Worm (Caenorhabditis elegans) whole organism, late embryonic: ENCODE measurements around the gene nlp-59.
A peak's percentile ranks its signal among the peaks of the same experiment; 100 is the strongest.

ENCODE experiments used
- C38D4.7 ChIP-seq: fragments of 200-800 bp; sonication (Bioruptor generic); optimal IDR thresholded peaks from 2 replicates; lab custom pipeline; 2018; ENCODE audit warnings: mild to moderate bottlenecking, missing genetic modification characterization, moderate library complexity, missing compliant biosample characterization
- K09A11.1 ChIP-seq: sonication (generic microtip); optimal IDR thresholded peaks from 2 replicates; lab custom pipeline; 2017; ENCODE audit warnings: antibody characterized with exemption, mild to moderate bottlenecking, missing genetic modification characterization, missing compliant biosample characterization; ENCODE audit not compliant: insufficient read depth
- Y22D7AL.16 ChIP-seq: sonication (generic microtip); optimal IDR thresholded peaks from 2 replicates; lab custom pipeline; 2016; ENCODE audit warnings: missing genetic modification characterization, missing compliant biosample characterization
- ahr-1 ChIP-seq: sonication (generic microtip); optimal IDR thresholded peaks from 2 replicates; lab custom pipeline; 2016; ENCODE audit warnings: missing genetic modification characterization, missing compliant biosample characterization
- ceh-14 ChIP-seq: sonication (generic microtip); optimal IDR thresholded peaks from 2 replicates; lab custom pipeline; 2016; ENCODE audit warnings: missing genotype, missing genetic modification characterization, missing compliant biosample characterization
- ceh-19 ChIP-seq: fragments of 200-800 bp; sonication (Bioruptor generic); optimal IDR thresholded peaks from 2 replicates; lab custom pipeline; 2018; ENCODE audit warnings: mild to moderate bottlenecking, missing genetic modification characterization, missing compliant biosample characterization
- ceh-30 ChIP-seq: fragments of 150-350 bp; optimal IDR thresholded peaks from 2 replicates; lab custom pipeline; 2014; ENCODE audit warnings: missing biosample characterization, missing genetic modification characterization
- ceh-31 ChIP-seq: sonication (generic microtip); optimal IDR thresholded peaks from 2 replicates; lab custom pipeline; 2016; ENCODE audit warnings: missing genetic modification characterization, missing compliant biosample characterization
- ceh-34 ChIP-seq: sonication (generic microtip); optimal IDR thresholded peaks from 2 replicates; lab custom pipeline; 2016; ENCODE audit warnings: mild to moderate bottlenecking, missing genetic modification characterization, missing compliant biosample characterization
- ceh-45 ChIP-seq: fragments of 200-800 bp; sonication (Bioruptor generic); IDR thresholded peaks from 2 replicates; pipeline ENCODE4 v1.3.6; 2022; ENCODE audit warnings: missing genetic modification reagents, missing genetic modification characterization, missing compliant biosample characterization
- ceh-48 ChIP-seq: sonication (generic microtip); optimal IDR thresholded peaks from 2 replicates; lab custom pipeline; 2016; ENCODE audit warnings: missing genetic modification characterization, inconsistent platforms, missing compliant biosample characterization
- ceh-6 ChIP-seq: fragments of 200-800 bp; sonication (Bioruptor generic); optimal IDR thresholded peaks from 2 replicates; lab custom pipeline; 2018; ENCODE audit warnings: mild to moderate bottlenecking, missing genetic modification characterization, missing compliant biosample characterization
- ceh-9 ChIP-seq: sonication (generic microtip); optimal IDR thresholded peaks from 2 replicates; lab custom pipeline; 2016; ENCODE audit warnings: mild to moderate bottlenecking, missing genetic modification characterization, inconsistent platforms, missing compliant biosample characterization
- che-1 ChIP-seq: sonication (generic microtip); optimal IDR thresholded peaks from 2 replicates; lab custom pipeline; 2016; ENCODE audit warnings: mild to moderate bottlenecking, missing genetic modification characterization, missing compliant biosample characterization
- dmd-4 ChIP-seq: sonication (generic microtip); optimal IDR thresholded peaks from 2 replicates; lab custom pipeline; 2016; ENCODE audit warnings: borderline replicate concordance, missing genetic modification characterization, missing compliant biosample characterization
- dve-1 ChIP-seq: sonication (generic microtip); optimal IDR thresholded peaks from 2 replicates; lab custom pipeline; 2017; ENCODE audit warnings: antibody characterized with exemption, mild to moderate bottlenecking, missing genetic modification characterization, missing compliant biosample characterization
- elt-2 ChIP-seq: sonication (generic microtip); optimal IDR thresholded peaks from 2 replicates; lab custom pipeline; 2016; ENCODE audit warnings: missing genetic modification reagents, missing genetic modification characterization, missing compliant biosample characterization
- ets-4 ChIP-seq: sonication (generic microtip); optimal IDR thresholded peaks from 2 replicates; lab custom pipeline; 2016; ENCODE audit warnings: missing genetic modification characterization, missing compliant biosample characterization
- fax-1 ChIP-seq: sonication (generic microtip); optimal IDR thresholded peaks from 2 replicates; lab custom pipeline; 2016; ENCODE audit warnings: missing genotype, missing genetic modification characterization, missing compliant biosample characterization
- fkh-6 ChIP-seq: sonication (generic microtip); optimal IDR thresholded peaks from 2 replicates; lab custom pipeline; 2016; ENCODE audit warnings: missing genetic modification characterization, missing compliant biosample characterization
- gmeb-2 ChIP-seq: sonication (generic microtip); optimal IDR thresholded peaks from 2 replicates; lab custom pipeline; 2016; ENCODE audit warnings: missing genetic modification characterization, inconsistent platforms, missing compliant biosample characterization
- hlh-13 ChIP-seq: fragments of 200-800 bp; sonication (Bioruptor generic); optimal IDR thresholded peaks from 2 replicates; lab custom pipeline; 2018; ENCODE audit warnings: mild to moderate bottlenecking, missing genetic modification characterization, missing compliant biosample characterization
- hlh-15 ChIP-seq: sonication (generic microtip); optimal IDR thresholded peaks from 2 replicates; lab custom pipeline; 2016; ENCODE audit warnings: missing genetic modification characterization, missing compliant biosample characterization
- hlh-6 ChIP-seq: sonication (generic microtip); optimal IDR thresholded peaks from 2 replicates; lab custom pipeline; 2016; ENCODE audit warnings: missing genotype, missing genetic modification characterization, missing compliant biosample characterization
- hlh-8 ChIP-seq: sonication (generic microtip); optimal IDR thresholded peaks from 2 replicates; lab custom pipeline; 2016; ENCODE audit warnings: missing genotype, missing genetic modification characterization, missing compliant biosample characterization
- madf-2 ChIP-seq: sonication (generic microtip); optimal IDR thresholded peaks from 2 replicates; lab custom pipeline; 2017; ENCODE audit warnings: missing genetic modification characterization, missing compliant biosample characterization
- nfya-1 ChIP-seq: sonication (generic microtip); optimal IDR thresholded peaks from 2 replicates; lab custom pipeline; 2017; ENCODE audit warnings: missing genetic modification characterization, mild to moderate bottlenecking, missing compliant biosample characterization, antibody characterized with exemption, moderate library complexity
- nhr-232 ChIP-seq: sonication (generic microtip); optimal IDR thresholded peaks from 2 replicates; lab custom pipeline; 2016; ENCODE audit warnings: missing genetic modification characterization, missing compliant biosample characterization
- pat-9 ChIP-seq: fragments of 200-800 bp; sonication (Bioruptor generic); optimal IDR thresholded peaks from 2 replicates; lab custom pipeline; 2018; ENCODE audit warnings: mild to moderate bottlenecking, missing genetic modification characterization, moderate library complexity, missing compliant biosample characterization
- pax-1 ChIP-seq: fragments of 150-350 bp; optimal IDR thresholded peaks from 2 replicates; lab custom pipeline; 2014; ENCODE audit warnings: missing biosample characterization, missing genetic modification characterization
- pha-4 ChIP-seq: fragments of 150-350 bp; optimal IDR thresholded peaks from 2 replicates; lab custom pipeline; 2018; ENCODE audit warnings: missing biosample characterization, missing genetic modification reagents, missing genetic modification characterization
- pros-1 ChIP-seq: fragments of 150-350 bp; optimal IDR thresholded peaks from 2 replicates; lab custom pipeline; 2014; ENCODE audit warnings: missing biosample characterization, missing genetic modification reagents, missing genetic modification characterization
- ref-2 ChIP-seq: sonication (generic microtip); optimal IDR thresholded peaks from 2 replicates; lab custom pipeline; 2016; ENCODE audit warnings: missing genetic modification characterization, missing compliant biosample characterization
- rnt-1 ChIP-seq: sonication (generic microtip); optimal IDR thresholded peaks from 2 replicates; lab custom pipeline; 2016; ENCODE audit warnings: missing genetic modification characterization, missing compliant biosample characterization
- sdc-2 ChIP-seq: sonication (generic microtip); optimal IDR thresholded peaks from 2 replicates; lab custom pipeline; 2016; ENCODE audit warnings: missing genotype, missing genetic modification characterization, missing compliant biosample characterization
- unc-42 ChIP-seq: sonication (generic microtip); optimal IDR thresholded peaks from 2 replicates; lab custom pipeline; 2016; ENCODE audit warnings: missing genotype, missing genetic modification characterization, missing compliant biosample characterization
- unc-86 ChIP-seq: sonication (generic microtip); optimal IDR thresholded peaks from 2 replicates; lab custom pipeline; 2016; ENCODE audit warnings: missing genetic modification characterization, missing compliant biosample characterization
- zip-5 ChIP-seq: sonication (generic microtip); optimal IDR thresholded peaks from 2 replicates; lab custom pipeline; 2016; ENCODE audit warnings: missing genetic modification characterization, missing compliant biosample characterization

nlp-59 gene

ce11 chrV:14979937-14980336, 8.7 kb downstream of the nlp-59 start, which contains the start of gene xbx-1:
Gene xbx-1 (plus strand): TSS chrV:14980237.
- TF ChIP-seq rnt-1 (tag; lab: Kevin White, UChicago): no peak
- no peak for TF ChIP-seq nhr-232
- TF ChIP-seq hlh-15: no peak
- no peak for TF ChIP-seq dmd-4 (tag; lab: Kevin White, UChicago)
- no peak for TF ChIP-seq ceh-31
- TF ChIP-seq ceh-34: no peak
- TF ChIP-seq pha-4 (tag; lab: Kevin White, UChicago): no peak
- TF ChIP-seq ceh-45 (GFP tag; lab: Robert Waterston, UW): no peak
- no peak for TF ChIP-seq ceh-14
- TF ChIP-seq ceh-6 (GFP tag; lab: Kevin White, UChicago): no peak
- TF ChIP-seq ceh-19 (GFP tag; lab: Kevin White, UChicago): no peak
- no peak for TF ChIP-seq unc-86 (tag; lab: Kevin White, UChicago)
- TF ChIP-seq fax-1 (tag; lab: Kevin White, UChicago): no peak
- no peak for TF ChIP-seq ceh-9
- TF ChIP-seq fkh-6: no peak
- no peak for TF ChIP-seq hlh-13
- no peak for TF ChIP-seq zip-5 (tag; lab: Kevin White, UChicago)
- no peak for TF ChIP-seq ets-4
- no peak for TF ChIP-seq hlh-6 (tag; lab: Kevin White, UChicago)

ce11 chrV:14984593-14984992, 13.4 kb downstream of the nlp-59 start, which contains the start of gene F02D8.4:
Gene F02D8.4 (plus strand): TSS chrV:14984893.
- no peak for TF ChIP-seq fax-1 (tag; lab: Kevin White, UChicago)
- TF ChIP-seq pha-4 (tag; lab: Kevin White, UChicago): no peak
- TF ChIP-seq dve-1 (tag; lab: Kevin White, UChicago): no peak
- TF ChIP-seq Y22D7AL.16 (tag; lab: Kevin White, UChicago): no peak
- TF ChIP-seq ref-2 (tag; lab: Kevin White, UChicago): no peak
- TF ChIP-seq elt-2 (tag; lab: Kevin White, UChicago): no peak
- no peak for TF ChIP-seq pax-1
- TF ChIP-seq ceh-34: no peak
- no peak for TF ChIP-seq ceh-9
- no peak for TF ChIP-seq che-1
- no peak for TF ChIP-seq hlh-6 (tag; lab: Kevin White, UChicago)
- no peak for TF ChIP-seq pat-9 (tag; lab: Kevin White, UChicago)
- TF ChIP-seq gmeb-2 (tag; lab: Kevin White, UChicago): no peak
- no peak for TF ChIP-seq C38D4.7 (GFP tag; lab: Kevin White, UChicago)
- TF ChIP-seq sdc-2 (tag; lab: Kevin White, UChicago): no peak
- no peak for TF ChIP-seq ahr-1 (tag; lab: Kevin White, UChicago)
- no peak for TF ChIP-seq hlh-13
- no peak for TF ChIP-seq hlh-8 (tag; lab: Kevin White, UChicago)

- peak; percentile 19 for TF ChIP-seq nfya-1 (tag; lab: Kevin White, UChicago)
- TF ChIP-seq K09A11.1: no peak
These were observed 19.6 kb downstream of the nlp-59 start, which contains the start of the genes cdt-2 and T01C3.2 for ce11 chrV:14990843-14991242. Gene cdt-2 (minus strand): TSS chrV:14991126. Gene T01C3.2 (plus strand): TSS chrV:14991168.

- TF ChIP-seq unc-42 (no peak), che-1 (no peak), ceh-30 (tag; lab: Kevin White, UChicago) (no peak), ceh-45 (GFP tag; lab: Robert Waterston, UW) (no peak), ceh-48 (tag; lab: Kevin White, UChicago) (no peak), madf-2 (tag; lab: Kevin White, UChicago) (no peak), pros-1 (tag; lab: Kevin White, UChicago) (no peak), C38D4.7 (GFP tag; lab: Kevin White, UChicago) (no peak), ets-4 (no peak)
These were observed 20.3 kb downstream of the nlp-59 start for ce11 chrV:14991489-14991888.
